Worm (Caenorhabditis elegans): ENCODE data around the gene oac-58.

oac-58 gene

ce11 chrIV:12289149-12289548, 22.3 kb downstream of the oac-58 start, which contains the start of gene C42C1.9:
Gene C42C1.9 (plus strand): TSS chrIV:12289449.
- TF ChIP-seq mdl-1 (tag; optimal IDR thresholded peaks at IDR 0.05) (no peak), F13H6.1 (tag; optimal IDR thresholded peaks at IDR 0.05) (no peak), ama-1 (optimal IDR thresholded peaks at IDR 0.05) (no peak), ztf-11 (tag; optimal IDR thresholded peaks at IDR 0.05) (no peak), snpc-4 (tag; optimal IDR thresholded peaks at IDR 0.05) (no peak), dmd-4 (tag; optimal IDR thresholded peaks at IDR 0.05) (no peak), nhr-6 (tag; optimal IDR thresholded peaks at IDR 0.05) (no peak), crh-2 (tag; optimal IDR thresholded peaks at IDR 0.05) (no peak), elt-3 (tag; optimal IDR thresholded peaks at IDR 0.05) (no peak), nhr-129 (tag; optimal IDR thresholded peaks at IDR 0.05) (no peak), C34F6.9 (tag; optimal IDR thresholded peaks at IDR 0.05) (no peak), nhr-11 (tag; optimal IDR thresholded peaks at IDR 0.05) (no peak), nhr-23 (tag; optimal IDR thresholded peaks at IDR 0.05) (no peak), sma-9 (GFP tag; optimal IDR thresholded peaks at IDR 0.05) (no peak), sma-9 (tag; optimal IDR thresholded peaks at IDR 0.05) (no peak), R02D3.7 (tag; optimal IDR thresholded peaks at IDR 0.05) (no peak), mab-5 (tag; optimal IDR thresholded peaks at IDR 0.05) (no peak)

- TF ChIP-seq mbf-1 (tag; optimal IDR thresholded peaks at IDR 0.05), result no peak
- no peak for TF ChIP-seq gmeb-1 (tag; optimal IDR thresholded peaks at IDR 0.05)
- no peak for TF ChIP-seq ama-1 (optimal IDR thresholded peaks at IDR 0.05)
Observed at ce11 chrIV:12287628-12288027, 23.9 kb downstream of the oac-58 start, which contains the start of gene erl-1. Gene erl-1 (plus strand): TSS chrIV:12287928.

ce11 chrIV:12282873-12283272, 28.6 kb downstream of the oac-58 start, which contains the start of gene hpo-12:
Gene hpo-12 (plus strand): TSS chrIV:12283173.
- TF ChIP-seq sma-9 (GFP tag; optimal IDR thresholded peaks at IDR 0.05) (no peak), sma-9 (tag; optimal IDR thresholded peaks at IDR 0.05) (no peak), nhr-129 (tag; optimal IDR thresholded peaks at IDR 0.05) (peak; percentile 10)

ce11 chrIV:12282157-12282789, 29.2 kb downstream of the oac-58 start, which contains the start of the genes C42C1.12 and C42C1.19:
Gene C42C1.12 (minus strand): TSS chrIV:12282207.
Gene C42C1.19 (plus strand): TSS chrIV:12282739.
- no peak for TF ChIP-seq skn-1 (tag; optimal IDR thresholded peaks at IDR 0.05)
- TF ChIP-seq F13H6.1 (tag; optimal IDR thresholded peaks at IDR 0.05), result no peak
- TF ChIP-seq C34F6.9 (tag; optimal IDR thresholded peaks at IDR 0.05), result peak; percentile 56
- peak; percentile 6 to 64 for TF ChIP-seq lsy-2 (tag; optimal IDR thresholded peaks at IDR 0.05)
- no peak for TF ChIP-seq nhr-21 (tag; optimal IDR thresholded peaks at IDR 0.05)
- TF ChIP-seq lin-39 (tag; optimal IDR thresholded peaks at IDR 0.05), result no peak

- no peak for TF ChIP-seq nhr-23 (tag; optimal IDR thresholded peaks at IDR 0.05)
- no peak for TF ChIP-seq ceh-16 (tag; optimal IDR thresholded peaks at IDR 0.05)
- TF ChIP-seq nhr-129 (tag; optimal IDR thresholded peaks at IDR 0.05), result peak; percentile 20
- TF ChIP-seq lin-13 (GFP tag; optimal IDR thresholded peaks at IDR 0.05), result no peak
- no peak for TF ChIP-seq lin-39 (tag; optimal IDR thresholded peaks at IDR 0.05)
Observed at ce11 chrIV:12279340-12279739, 32.2 kb downstream of the oac-58 start, which contains the start of gene ltah-1.1. Gene ltah-1.1 (plus strand): TSS chrIV:12279622.

- TF ChIP-seq lsy-2 (tag; optimal IDR thresholded peaks at IDR 0.05) (peak in 1 of 2 experiments; percentile 68), nhr-129 (tag; optimal IDR thresholded peaks at IDR 0.05) (peak; percentile 63), ceh-16 (tag; optimal IDR thresholded peaks at IDR 0.05) (no peak), skn-1 (tag; optimal IDR thresholded peaks at IDR 0.05) (no peak), unc-39 (tag; optimal IDR thresholded peaks at IDR 0.05) (no peak), crh-2 (tag; optimal IDR thresholded peaks at IDR 0.05) (peak; percentile 18), ztf-4 (tag; optimal IDR thresholded peaks at IDR 0.05) (no peak)
Observed at ce11 chrIV:12278507-12278906, 33.0 kb downstream of the oac-58 start, which contains the start of the genes tag-335 and vkmt-1. Gene tag-335 (minus strand): TSS chrIV:12278594. Gene vkmt-1 (plus strand): TSS chrIV:12278725.

ce11 chrIV:12275892-12276291, 35.6 kb downstream of the oac-58 start, which contains the start of gene vps-8:
Gene vps-8 (minus strand): TSS chrIV:12275992.
- no peak for TF ChIP-seq nhr-77 (tag; optimal IDR thresholded peaks at IDR 0.05)
- TF ChIP-seq sma-9 (GFP tag; optimal IDR thresholded peaks at IDR 0.05), result no peak
- no peak for TF ChIP-seq sma-9 (tag; optimal IDR thresholded peaks at IDR 0.05)
- TF ChIP-seq ama-1 (optimal IDR thresholded peaks at IDR 0.05), result no peak
- TF ChIP-seq nhr-10 (tag; optimal IDR thresholded peaks at IDR 0.05), result no peak
- no peak for TF ChIP-seq C34F6.9 (tag; optimal IDR thresholded peaks at IDR 0.05)
- TF ChIP-seq alr-1 (tag; optimal IDR thresholded peaks at IDR 0.05), result no peak
- TF ChIP-seq nhr-25 (tag; optimal IDR thresholded peaks at IDR 0.05), result no peak
- no peak for TF ChIP-seq ceh-82 (tag; optimal IDR thresholded peaks at IDR 0.05)
- no peak for TF ChIP-seq nhr-23 (tag; optimal IDR thresholded peaks at IDR 0.05)
- no peak for TF ChIP-seq nhr-129 (tag; optimal IDR thresholded peaks at IDR 0.05)
- no peak for TF ChIP-seq mbf-1 (tag; optimal IDR thresholded peaks at IDR 0.05)
- no peak for TF ChIP-seq nhr-6 (tag; optimal IDR thresholded peaks at IDR 0.05)
- TF ChIP-seq skn-1 (tag; optimal IDR thresholded peaks at IDR 0.05), result no peak
- no peak for TF ChIP-seq crh-2 (tag; optimal IDR thresholded peaks at IDR 0.05)
- TF ChIP-seq lin-13 (GFP tag; optimal IDR thresholded peaks at IDR 0.05), result no peak
- TF ChIP-seq dmd-4 (tag; optimal IDR thresholded peaks at IDR 0.05), result no peak
- TF ChIP-seq fos-1 (tag; optimal IDR thresholded peaks at IDR 0.05), result no peak
- TF ChIP-seq aly-2 (tag; optimal IDR thresholded peaks at IDR 0.05), result no peak

Data from whole organism, L2 larva.